Fruit fly (Drosophila melanogaster) whole organism, adult: ENCODE measurements around the gene SP1173.

ENCODE experiments used
- CG11617 ChIP-seq: fragments of 200-800 bp; sonication (Bioruptor generic); optimal IDR thresholded peaks from 2 replicates; lab custom pipeline; 2017; ENCODE audit warnings: mild to moderate bottlenecking, missing biosample characterization, missing genetic modification reagents, missing genetic modification characterization
- CG12768 ChIP-seq: fragments of 200-800 bp; sonication (Bioruptor generic); optimal IDR thresholded peaks from 2 replicates; lab custom pipeline; 2017; ENCODE audit warnings: missing biosample characterization, missing genetic modification characterization, mild to moderate bottlenecking, moderate library complexity, missing genetic modification reagents
- CG14711 ChIP-seq: fragments of 200-800 bp; sonication (Bioruptor generic); optimal IDR thresholded peaks from 2 replicates; lab custom pipeline; 2018; ENCODE audit warnings: missing biosample characterization, mild to moderate bottlenecking, missing genetic modification characterization, moderate library complexity
- CG1620 ChIP-seq: fragments of 200-800 bp; sonication (Bioruptor generic); optimal IDR thresholded peaks from 2 replicates; lab custom pipeline; 2016; ENCODE audit warnings: missing biosample characterization, missing genetic modification characterization
- CG33017 ChIP-seq: fragments of 200-800 bp; sonication (Bioruptor generic); optimal IDR thresholded peaks from 2 replicates; lab custom pipeline; 2018; ENCODE audit warnings: missing biosample characterization, mild to moderate bottlenecking, missing genetic modification characterization, moderate library complexity
- CG5204 ChIP-seq: fragments of 200-800 bp; sonication (Bioruptor generic); optimal IDR thresholded peaks from 2 replicates; lab custom pipeline; 2016; ENCODE audit warnings: missing biosample characterization, missing genetic modification characterization
- CG7045 ChIP-seq: fragments of 200-800 bp; sonication (Bioruptor generic); optimal IDR thresholded peaks from 2 replicates; lab custom pipeline; 2017; ENCODE audit warnings: missing biosample characterization, mild to moderate bottlenecking, missing genetic modification characterization
- CG7101 ChIP-seq: fragments of 200-800 bp; sonication (Bioruptor generic); optimal IDR thresholded peaks from 2 replicates; lab custom pipeline; 2018; ENCODE audit warnings: missing biosample characterization, mild to moderate bottlenecking, missing genetic modification characterization, moderate library complexity
- Clk ChIP-seq: fragments of 200-800 bp; sonication (Bioruptor generic); optimal IDR thresholded peaks from 2 replicates; lab custom pipeline; 2017; ENCODE audit warnings: missing biosample characterization, missing genetic modification characterization
- Crg-1 ChIP-seq: fragments of 200-800 bp; sonication (Bioruptor generic); optimal IDR thresholded peaks from 2 replicates; lab custom pipeline; 2016; ENCODE audit warnings: missing biosample characterization, missing genetic modification characterization
- Hr96 ChIP-seq: fragments of 200-800 bp; sonication (Bioruptor generic); optimal IDR thresholded peaks from 2 replicates; lab custom pipeline; 2016; ENCODE audit warnings: missing biosample characterization, missing genetic modification characterization
- Mnt ChIP-seq: fragments of 200-800 bp; sonication (Bioruptor generic); optimal IDR thresholded peaks from 2 replicates; lab custom pipeline; 2016; ENCODE audit warnings: missing biosample characterization, mild to moderate bottlenecking, missing genetic modification characterization
- bab1 ChIP-seq: fragments of 200-800 bp; sonication (Bioruptor generic); optimal IDR thresholded peaks from 3 replicates; lab custom pipeline; 2019; ENCODE audit warnings: missing biosample characterization, mild to moderate bottlenecking, missing genetic modification characterization, moderate library complexity
- cic ChIP-seq: fragments of 200-800 bp; sonication (Bioruptor generic); optimal IDR thresholded peaks from 2 replicates; lab custom pipeline; 2017; ENCODE audit warnings: missing biosample characterization, mild to moderate bottlenecking, missing genetic modification characterization, moderate library complexity
- cnc ChIP-seq, 2 experiments: fragments of >200 bp; optimal IDR thresholded peaks; 2 replicates each; lab custom pipeline; 2017
- kay ChIP-seq: fragments of 200-800 bp; sonication (Bioruptor generic); peaks from one replicate; lab custom pipeline; 2016; ENCODE audit warnings: missing biosample characterization, missing genetic modification characterization, borderline replicate concordance
- ovo ChIP-seq: fragments of 200-800 bp; sonication (Bioruptor generic); optimal IDR thresholded peaks from 2 replicates; lab custom pipeline; 2016; ENCODE audit warnings: missing biosample characterization, missing genetic modification characterization
- pad ChIP-seq: fragments of 200-800 bp; sonication (Bioruptor generic); optimal IDR thresholded peaks from 3 replicates; lab custom pipeline; 2017; ENCODE audit warnings: missing biosample characterization, missing genetic modification characterization, mild to moderate bottlenecking, moderate library complexity, missing genetic modification reagents
- tj ChIP-seq: fragments of 200-800 bp; sonication (Bioruptor generic); optimal IDR thresholded peaks from 3 replicates; lab custom pipeline; 2017; ENCODE audit warnings: missing biosample characterization, mild to moderate bottlenecking, missing genetic modification characterization, moderate library complexity
- toe ChIP-seq: fragments of 200-800 bp; sonication (Bioruptor generic); optimal IDR thresholded peaks from 2 replicates; lab custom pipeline; 2016; ENCODE audit warnings: missing biosample characterization, missing genetic modification characterization

The SP1173 gene

DNA sequence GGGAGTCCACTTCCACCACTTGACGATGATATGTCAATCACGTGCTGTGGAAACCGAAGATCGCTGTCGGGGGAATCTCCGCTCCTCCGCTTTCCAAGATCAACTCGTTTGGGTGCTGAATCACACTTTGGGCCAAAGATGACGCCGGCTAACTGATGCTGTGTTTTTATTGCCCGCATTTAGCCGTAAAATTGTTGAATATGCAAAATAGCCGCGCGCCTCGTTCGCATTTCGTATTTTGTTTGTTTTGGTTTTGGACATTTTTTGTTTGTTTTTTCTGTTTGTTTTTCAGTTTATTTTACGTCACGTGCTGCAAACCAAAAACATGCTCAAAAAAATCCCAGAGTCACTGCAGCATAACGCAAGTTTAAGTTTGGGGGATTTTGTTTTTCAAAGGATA, 20.0 kb upstream of the SP1173 start:
- no peak for TF ChIP-seq cic (GFP tag; lab: Kevin White, UChicago)
- no peak for TF ChIP-seq CG11617 (GFP tag; lab: Kevin White, UChicago)
- TF ChIP-seq Mnt (GFP tag; lab: Kevin White, UChicago) = no peak
- no peak for TF ChIP-seq kay (GFP tag; lab: Kevin White, UChicago)
- TF ChIP-seq tj (GFP tag; lab: Kevin White, UChicago) = peak; percentile 26
- TF ChIP-seq CG5204 (GFP tag; lab: Kevin White, UChicago) = no peak
- no peak for TF ChIP-seq CG33017

dm6 chr3L:6719392-6719889, 16.1 kb upstream of the SP1173 start, which contains the start of gene ple:
TSS of gene ple (minus strand) at chr3L:6719525.
- TF ChIP-seq CG1620 (GFP tag; lab: Kevin White, UChicago) (no peak), Clk (GFP tag; lab: Kevin White, UChicago) (no peak), tj (GFP tag; lab: Kevin White, UChicago) (no peak), Mnt (GFP tag; lab: Kevin White, UChicago) (no peak), CG11617 (GFP tag; lab: Kevin White, UChicago) (no peak), pad (GFP tag; lab: Kevin White, UChicago) (no peak), CG7101 (tag; lab: Kevin White, UChicago) (no peak), CG5204 (GFP tag; lab: Kevin White, UChicago) (no peak), toe (GFP tag; lab: Kevin White, UChicago) (no peak), CG12768 (GFP tag; lab: Kevin White, UChicago) (no peak), Crg-1 (GFP tag; lab: Kevin White, UChicago) (no peak), CG7045 (GFP tag; lab: Kevin White, UChicago) (no peak), cnc (optimal IDR thresholded peaks at IDR 0.05; lab: Kevin White, UChicago) (no peak)

DNA sequence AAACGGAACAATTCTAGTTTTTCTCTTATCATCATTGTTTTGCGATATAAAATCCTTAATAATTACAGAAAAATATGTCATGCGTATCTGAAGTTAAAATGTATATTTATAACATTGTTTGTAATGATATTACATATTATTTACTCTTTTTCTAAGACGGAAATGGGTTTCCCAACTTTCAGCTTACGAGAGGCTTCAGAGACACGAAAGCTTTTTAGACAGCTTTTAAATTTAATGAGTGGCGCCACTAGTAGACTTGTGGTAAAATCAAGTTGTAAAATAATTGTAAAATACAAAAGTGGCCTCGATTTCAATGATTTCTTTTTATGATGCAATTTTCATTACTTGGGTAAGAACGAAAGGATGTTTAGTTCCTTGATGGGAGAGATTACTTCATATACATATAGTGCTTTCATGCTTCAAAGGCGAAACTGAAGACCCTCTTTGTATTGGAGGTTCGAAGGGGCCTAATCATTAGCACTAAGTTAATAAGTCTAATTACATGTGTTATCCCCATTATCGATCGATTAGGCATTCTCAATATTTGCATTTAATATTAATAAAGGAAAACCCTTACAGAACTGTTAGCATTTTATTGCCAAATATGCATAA, 5.8 kb upstream of the SP1173 start:
- TF ChIP-seq bab1 (GFP tag; lab: Kevin White, UChicago) (peak; percentile 85), CG11617 (GFP tag; lab: Kevin White, UChicago) (peak; percentile 41), tj (GFP tag; lab: Kevin White, UChicago) (peak; percentile 8), cic (GFP tag; lab: Kevin White, UChicago) (no peak), CG14711 (peak; percentile 33), Crg-1 (GFP tag; lab: Kevin White, UChicago) (peak; percentile 45), CG33017 (peak; percentile 78), Clk (GFP tag; lab: Kevin White, UChicago) (peak; percentile 2), ovo (GFP tag; lab: Kevin White, UChicago) (peak; percentile 54), CG7101 (tag; lab: Kevin White, UChicago) (peak; percentile 82), cnc (optimal IDR thresholded peaks at IDR 0.05; lab: Kevin White, UChicago) (no peak), pad (GFP tag; lab: Kevin White, UChicago) (peak; percentile 38), kay (GFP tag; lab: Kevin White, UChicago) (peak; percentile 87), CG1620 (GFP tag; lab: Kevin White, UChicago) (peak; percentile 68), CG5204 (GFP tag; lab: Kevin White, UChicago) (peak; percentile 47), toe (GFP tag; lab: Kevin White, UChicago) (peak; percentile 80), Hr96 (GFP tag; lab: Kevin White, UChicago) (peak; percentile 59), CG12768 (GFP tag; lab: Kevin White, UChicago) (peak; percentile 55), CG7045 (GFP tag; lab: Kevin White, UChicago) (peak; percentile 84), Mnt (GFP tag; lab: Kevin White, UChicago) (peak; percentile 59)

DNA sequence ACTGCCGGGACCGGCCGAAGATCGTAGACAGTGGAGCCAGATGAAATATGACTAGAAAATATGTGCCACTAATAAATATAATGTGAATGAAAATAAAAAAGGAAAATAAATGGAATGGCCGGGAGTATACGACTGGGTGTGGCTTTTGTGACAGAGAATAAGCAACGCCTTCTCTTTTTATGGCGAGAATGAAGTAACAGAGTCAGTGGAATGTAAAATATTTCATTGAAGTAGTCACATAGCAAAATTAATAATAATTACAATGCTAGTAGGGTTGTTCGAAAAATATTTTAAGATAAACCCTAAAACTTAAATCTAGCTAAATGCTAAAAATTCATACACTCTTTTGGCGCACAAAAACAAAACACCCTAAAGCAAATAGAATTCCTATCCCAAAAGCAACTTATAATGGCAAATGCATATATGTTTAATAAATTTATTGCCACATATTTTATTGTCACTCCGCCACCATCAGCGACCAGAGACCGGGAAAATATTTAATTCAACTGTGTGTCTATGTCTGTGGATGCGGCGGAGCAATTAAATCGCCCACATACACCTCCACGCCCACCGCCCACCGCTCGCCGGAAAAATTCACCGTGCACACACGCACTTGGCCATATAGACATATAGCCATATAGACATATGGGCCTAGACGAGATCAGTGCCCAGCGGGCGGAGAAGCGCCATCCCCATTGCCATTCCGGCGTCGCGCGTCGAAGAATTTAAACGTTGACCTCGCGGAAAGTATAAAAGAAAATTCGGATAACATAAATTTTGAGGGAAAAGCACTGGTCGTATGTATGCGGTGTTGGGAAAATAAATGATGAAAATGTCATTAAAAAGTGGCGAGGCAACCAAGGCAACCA, 3.6 kb upstream of the SP1173 start:
- TF ChIP-seq CG11617 (GFP tag; lab: Kevin White, UChicago) = no peak
- no peak for TF ChIP-seq CG12768 (GFP tag; lab: Kevin White, UChicago)
- TF ChIP-seq CG7045 (GFP tag; lab: Kevin White, UChicago) = no peak
- no peak for TF ChIP-seq cic (GFP tag; lab: Kevin White, UChicago)
- no peak for TF ChIP-seq toe (GFP tag; lab: Kevin White, UChicago)
- TF ChIP-seq CG14711 = no peak
- TF ChIP-seq CG5204 (GFP tag; lab: Kevin White, UChicago) = no peak

DNA sequence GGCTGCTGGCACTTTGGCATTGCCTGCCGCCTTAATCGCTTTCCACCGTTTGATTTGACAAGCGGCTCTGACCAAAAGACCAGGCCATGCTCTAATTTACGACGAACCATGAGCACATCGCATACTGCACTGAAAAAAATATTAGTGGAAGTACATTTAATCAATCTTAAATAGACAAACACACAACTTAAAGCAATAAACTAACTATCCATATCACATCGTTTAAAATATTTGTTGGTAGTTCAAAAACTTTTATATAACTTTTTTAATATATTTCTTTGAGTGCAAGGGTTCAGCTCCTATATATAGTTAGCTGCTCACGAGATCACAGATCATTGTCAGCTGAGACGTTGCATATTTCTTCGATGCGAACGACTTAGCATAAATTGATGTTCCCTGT, 2.5 kb upstream of the SP1173 start:
- TF ChIP-seq CG1620 (GFP tag; lab: Kevin White, UChicago) (no peak), Crg-1 (GFP tag; lab: Kevin White, UChicago) (no peak), CG14711 (no peak), ovo (GFP tag; lab: Kevin White, UChicago) (no peak), Mnt (GFP tag; lab: Kevin White, UChicago) (no peak), CG12768 (GFP tag; lab: Kevin White, UChicago) (no peak), Clk (GFP tag; lab: Kevin White, UChicago) (no peak), tj (GFP tag; lab: Kevin White, UChicago) (no peak), pad (GFP tag; lab: Kevin White, UChicago) (no peak), kay (GFP tag; lab: Kevin White, UChicago) (no peak), CG7101 (tag; lab: Kevin White, UChicago) (no peak), cnc (optimal IDR thresholded peaks at IDR 0.05; lab: Kevin White, UChicago) (no peak), CG11617 (GFP tag; lab: Kevin White, UChicago) (no peak)
